Fruit fly (Drosophila melanogaster): ENCODE data around the gene CG31697.

Gene CG31697

dm6 chr2L:19549412-19549811, 14.2 kb downstream of the CG31697 start:
- TF ChIP-seq psq (optimal IDR thresholded peaks at IDR 0.05) = no peak
- no peak for TF ChIP-seq ttk (optimal IDR thresholded peaks at IDR 0.05)
- TF ChIP-seq h (optimal IDR thresholded peaks at IDR 0.05) = no peak
- TF ChIP-seq Myc (optimal IDR thresholded peaks at IDR 0.05) = no peak
- TF ChIP-seq insv (optimal IDR thresholded peaks at IDR 0.05) = no peak
- no peak for TF ChIP-seq Sin3A (optimal IDR thresholded peaks at IDR 0.05)

DNA sequence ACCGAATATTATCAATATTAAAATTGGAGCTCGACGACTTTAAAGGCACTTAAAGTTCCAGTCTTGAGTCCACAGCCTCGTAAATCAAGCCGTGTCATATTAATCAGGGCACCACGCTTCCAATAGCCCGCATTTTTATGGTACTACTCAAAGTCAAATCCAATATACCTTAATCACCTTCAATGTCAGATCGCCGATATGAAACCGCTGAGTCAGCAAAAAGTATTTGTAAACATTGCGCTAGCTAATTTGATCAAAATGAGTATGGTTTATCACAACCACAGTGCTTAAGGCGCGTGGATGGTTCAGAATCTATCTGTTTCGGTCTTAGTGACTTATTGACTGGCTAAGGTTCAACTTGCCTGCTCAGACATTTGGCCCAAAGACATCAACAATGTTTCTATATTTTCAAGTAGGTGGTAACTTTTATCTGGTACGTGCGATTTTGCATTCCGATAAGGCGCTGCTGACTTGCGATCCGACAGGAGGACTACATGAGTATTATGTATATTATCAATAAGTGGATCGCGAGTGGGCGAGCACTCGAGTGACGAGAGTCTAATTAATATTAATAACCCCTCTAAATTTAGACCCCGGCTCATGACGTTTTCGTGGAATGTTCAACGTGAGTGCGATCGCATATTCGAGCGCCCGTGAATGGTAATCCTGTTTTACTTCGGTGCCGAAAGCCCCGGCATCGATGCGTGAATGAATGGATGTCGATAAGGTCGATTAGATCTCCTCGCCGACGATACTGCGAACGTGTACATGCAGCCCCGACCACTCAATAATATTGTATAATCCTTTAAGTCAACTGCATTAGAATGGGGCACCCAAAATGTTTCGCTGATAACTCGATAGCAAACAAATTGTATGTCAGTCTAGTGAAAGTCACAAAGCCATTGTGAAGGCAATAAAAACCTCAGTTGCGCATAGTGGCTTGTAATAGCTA, 28.1 kb downstream of the CG31697 start, which contains the start of gene CG13078:
Gene CG13078, plus strand, starts transcription at position 902 of the 952 bp plus-strand sequence.
- TF ChIP-seq psq (optimal IDR thresholded peaks at IDR 0.05) (no peak), ttk (optimal IDR thresholded peaks at IDR 0.05) (no peak), h (optimal IDR thresholded peaks at IDR 0.05) (no peak), Sin3A (optimal IDR thresholded peaks at IDR 0.05) (no peak)

DNA sequence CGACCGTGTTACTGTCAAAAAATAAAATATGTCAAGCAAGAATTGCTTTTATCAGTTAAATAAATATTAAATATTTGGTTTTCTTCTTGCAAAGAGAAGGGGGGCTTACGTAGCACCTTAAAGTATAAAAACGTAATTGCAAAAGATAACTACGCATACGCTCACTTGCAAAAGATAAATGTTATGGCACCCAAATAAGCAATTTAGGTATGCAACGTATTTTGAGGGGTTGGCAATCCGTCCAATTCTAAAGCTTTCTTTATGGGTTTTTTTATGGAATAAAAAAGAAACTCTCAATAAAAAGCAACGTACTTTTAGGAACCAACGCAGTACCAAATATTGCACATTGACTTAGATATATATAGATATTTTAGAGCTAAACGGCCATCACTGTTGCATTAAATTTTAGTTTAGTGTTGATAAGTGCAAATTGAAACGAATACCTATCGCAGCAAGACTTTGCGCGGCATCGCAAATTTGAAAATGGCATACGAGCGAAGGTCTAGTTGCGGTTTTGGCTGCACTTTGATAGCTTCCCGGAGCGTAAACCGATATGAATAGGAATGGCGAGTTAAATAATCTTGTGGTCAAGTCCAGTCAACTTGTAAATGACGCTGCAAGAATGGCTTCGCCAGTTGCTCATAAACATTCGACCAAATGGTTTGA, 30.1 kb downstream of the CG31697 start, which contains the start of gene CG13077:
Gene CG13077, plus strand, starts transcription at position 631 of the 666 bp plus-strand sequence.
- TF ChIP-seq ttk (optimal IDR thresholded peaks at IDR 0.05) (no peak), Myc (optimal IDR thresholded peaks at IDR 0.05) (no peak), h (optimal IDR thresholded peaks at IDR 0.05) (no peak), Sin3A (optimal IDR thresholded peaks at IDR 0.05) (no peak), insv (optimal IDR thresholded peaks at IDR 0.05) (no peak), psq (optimal IDR thresholded peaks at IDR 0.05) (no peak)

- TF ChIP-seq psq (optimal IDR thresholded peaks at IDR 0.05) (no peak), ttk (optimal IDR thresholded peaks at IDR 0.05) (no peak), Sin3A (optimal IDR thresholded peaks at IDR 0.05) (no peak), h (optimal IDR thresholded peaks at IDR 0.05) (no peak), Myc (optimal IDR thresholded peaks at IDR 0.05) (no peak), insv (optimal IDR thresholded peaks at IDR 0.05) (no peak)
Observed at dm6 chr2L:19567305-19567898, 32.2 kb downstream of the CG31697 start.

dm6 chr2L:19570806-19571254, 35.6 kb downstream of the CG31697 start:
- TF ChIP-seq psq (optimal IDR thresholded peaks at IDR 0.05) (no peak), ttk (optimal IDR thresholded peaks at IDR 0.05) (no peak), Sin3A (optimal IDR thresholded peaks at IDR 0.05) (no peak), Myc (optimal IDR thresholded peaks at IDR 0.05) (no peak), h (optimal IDR thresholded peaks at IDR 0.05) (no peak), insv (optimal IDR thresholded peaks at IDR 0.05) (no peak)

- no peak for TF ChIP-seq psq (optimal IDR thresholded peaks at IDR 0.05)
- no peak for TF ChIP-seq insv (optimal IDR thresholded peaks at IDR 0.05)
- TF ChIP-seq ttk (optimal IDR thresholded peaks at IDR 0.05) = no peak
- TF ChIP-seq Myc (optimal IDR thresholded peaks at IDR 0.05) = no peak
- TF ChIP-seq h (optimal IDR thresholded peaks at IDR 0.05) = no peak
- no peak for TF ChIP-seq Sin3A (optimal IDR thresholded peaks at IDR 0.05)
Observed at dm6 chr2L:19571574-19572495, 36.6 kb downstream of the CG31697 start.

- TF ChIP-seq h (optimal IDR thresholded peaks at IDR 0.05) = no peak
- TF ChIP-seq Sin3A (optimal IDR thresholded peaks at IDR 0.05) = no peak
- no peak for TF ChIP-seq psq (optimal IDR thresholded peaks at IDR 0.05)
- TF ChIP-seq ttk (optimal IDR thresholded peaks at IDR 0.05) = no peak
- no peak for TF ChIP-seq Myc (optimal IDR thresholded peaks at IDR 0.05)
- TF ChIP-seq insv (optimal IDR thresholded peaks at IDR 0.05) = no peak
Observed at dm6 chr2L:19572496-19573317, 37.5 kb downstream of the CG31697 start.

DNA sequence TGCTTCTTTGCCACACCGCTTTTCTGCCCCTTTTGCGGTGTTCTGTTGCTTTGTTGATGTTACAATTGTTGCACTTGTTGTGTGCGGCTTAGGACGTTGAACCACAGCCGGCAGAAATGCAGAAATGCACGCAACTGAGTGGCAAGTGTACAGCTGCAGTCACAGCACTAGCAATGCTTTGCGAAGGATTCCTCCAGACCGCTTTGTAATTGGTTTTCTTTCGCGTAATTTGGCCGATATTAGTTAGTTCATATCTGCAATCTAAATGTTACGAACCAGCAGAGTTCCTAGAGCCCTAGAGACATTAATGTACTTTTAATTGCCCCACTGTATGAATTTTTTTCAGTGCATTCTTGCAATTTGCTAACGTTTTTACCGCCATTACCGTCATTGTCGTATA, 39.1 kb downstream of the CG31697 start:
- no peak for TF ChIP-seq h (optimal IDR thresholded peaks at IDR 0.05)
- TF ChIP-seq Sin3A (optimal IDR thresholded peaks at IDR 0.05) = no peak
- TF ChIP-seq insv (optimal IDR thresholded peaks at IDR 0.05) = no peak
- TF ChIP-seq Myc (optimal IDR thresholded peaks at IDR 0.05) = no peak
- TF ChIP-seq psq (optimal IDR thresholded peaks at IDR 0.05) = no peak
- TF ChIP-seq ttk (optimal IDR thresholded peaks at IDR 0.05) = no peak

DNA sequence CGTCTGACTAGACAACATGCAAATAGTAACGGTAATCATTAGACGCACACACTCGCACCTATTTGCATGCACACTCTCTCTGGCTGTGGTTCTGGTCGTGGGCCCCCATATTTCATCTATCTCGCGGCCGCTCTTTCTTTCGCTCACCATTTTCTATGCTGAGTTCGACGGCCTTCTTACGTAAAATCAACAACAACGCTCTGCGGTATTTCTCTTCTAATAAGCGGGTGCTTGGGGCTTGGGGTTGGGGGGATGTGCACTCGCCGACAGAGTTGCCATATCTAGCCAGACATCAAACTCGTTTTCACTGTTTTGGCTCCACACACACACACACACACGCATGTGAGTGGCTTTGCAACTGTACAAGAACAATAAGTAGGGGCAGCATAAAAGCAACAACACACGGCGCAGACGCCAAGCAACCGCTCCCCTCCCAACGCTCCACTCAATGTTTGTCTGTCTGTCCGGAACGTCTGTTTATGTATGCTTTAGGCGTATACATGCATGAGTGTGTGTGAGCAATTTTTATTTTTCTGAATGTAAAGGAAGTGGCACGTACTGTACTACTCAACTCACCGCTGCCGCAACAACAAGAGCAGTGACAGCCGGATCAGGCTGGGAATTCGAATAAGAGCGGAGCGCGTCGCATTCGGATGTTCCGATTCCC, 39.8 kb downstream of the CG31697 start:
- no peak for TF ChIP-seq Myc (optimal IDR thresholded peaks at IDR 0.05)
- TF ChIP-seq psq (optimal IDR thresholded peaks at IDR 0.05) = no peak
- TF ChIP-seq h (optimal IDR thresholded peaks at IDR 0.05) = no peak
- TF ChIP-seq ttk (optimal IDR thresholded peaks at IDR 0.05) = no peak
- no peak for TF ChIP-seq insv (optimal IDR thresholded peaks at IDR 0.05)
- TF ChIP-seq Sin3A (optimal IDR thresholded peaks at IDR 0.05) = no peak

Data from Kc167 (cell line).